Worm (Caenorhabditis elegans) whole organism, early embryonic: ENCODE results near the gene C28A5.6.

Experiments used
- B0310.2 ChIP-seq: sonication (generic microtip); optimal IDR thresholded peaks from 2 replicates; lab custom pipeline; 2016; ENCODE audit warnings: mild to moderate bottlenecking, missing genetic modification characterization, missing compliant biosample characterization
- F13C5.2 ChIP-seq: sonication (generic microtip); optimal IDR thresholded peaks from 2 replicates; lab custom pipeline; 2017; ENCODE audit warnings: mild to moderate bottlenecking, missing genetic modification characterization, inconsistent platforms, missing compliant biosample characterization
- aly-1 ChIP-seq: sonication (generic microtip); optimal IDR thresholded peaks from 2 replicates; lab custom pipeline; 2016; ENCODE audit warnings: missing genetic modification characterization, missing compliant biosample characterization
- ama-1 ChIP-seq: fragments of 150-350 bp; optimal IDR thresholded peaks from 2 replicates; lab custom pipeline; 2014
- ceh-13 ChIP-seq: fragments of 200-800 bp; sonication (Bioruptor generic); optimal IDR thresholded peaks from 2 replicates; lab custom pipeline; 2018; ENCODE audit warnings: mild to moderate bottlenecking, missing genetic modification characterization, missing compliant biosample characterization
- ceh-36 ChIP-seq: sonication (generic microtip); optimal IDR thresholded peaks from 2 replicates; lab custom pipeline; 2016; ENCODE audit warnings: missing genetic modification characterization, inconsistent platforms, missing compliant biosample characterization
- ets-7 ChIP-seq: sonication (generic microtip); optimal IDR thresholded peaks from 2 replicates; lab custom pipeline; 2016; ENCODE audit warnings: missing genotype, missing genetic modification characterization, missing compliant biosample characterization
- flt-1 ChIP-seq: fragments of 200-800 bp; sonication (Bioruptor generic); IDR thresholded peaks from 2 replicates; pipeline ENCODE4 v1.3.6; 2022; ENCODE audit warnings: missing genetic modification characterization, missing compliant biosample characterization
- hmbx-1 ChIP-seq: sonication (generic microtip); optimal IDR thresholded peaks from 2 replicates; lab custom pipeline; 2016; ENCODE audit warnings: mild to moderate bottlenecking, missing genetic modification characterization, missing compliant biosample characterization
- hmg-4 ChIP-seq: fragments of 200-800 bp; sonication (Bioruptor generic); optimal IDR thresholded peaks from 2 replicates; lab custom pipeline; 2018; ENCODE audit warnings: mild to moderate bottlenecking, missing genetic modification characterization, missing compliant biosample characterization
- hnd-1 ChIP-seq: sonication (generic microtip); optimal IDR thresholded peaks from 2 replicates; lab custom pipeline; 2016; ENCODE audit warnings: missing genetic modification characterization, missing compliant biosample characterization
- pes-1 ChIP-seq: fragments of 200-800 bp; sonication (Bioruptor generic); IDR thresholded peaks from 2 replicates; pipeline ENCODE4 v1.3.6; 2022; ENCODE audit warnings: missing genetic modification reagents, missing genetic modification characterization, missing compliant biosample characterization
- scrt-1 ChIP-seq: fragments of 200-800 bp; sonication (Bioruptor generic); IDR thresholded peaks from 2 replicates; pipeline ENCODE4 v1.3.6; 2022; ENCODE audit warnings: missing genetic modification characterization, missing compliant biosample characterization
- sea-1 ChIP-seq: fragments of 200-800 bp; sonication (Bioruptor generic); conservative IDR thresholded peaks from 2 replicates; pipeline ENCODE4 v1.3.6; 2022; ENCODE audit warnings: missing genetic modification characterization, missing compliant biosample characterization
- tbx-11 ChIP-seq: fragments of 200-800 bp; sonication (Bioruptor generic); IDR thresholded peaks from 2 replicates; pipeline ENCODE4 v1.3.6; 2022; ENCODE audit warnings: missing genetic modification characterization, missing compliant biosample characterization
- tbx-37 ChIP-seq: fragments of 200-800 bp; sonication (Bioruptor generic); conservative IDR thresholded peaks from 2 replicates; pipeline ENCODE4 v1.3.6; 2022; ENCODE audit warnings: missing genetic modification reagents, missing genetic modification characterization, missing compliant biosample characterization
- tra-4 ChIP-seq: sonication (generic microtip); optimal IDR thresholded peaks from 2 replicates; lab custom pipeline; 2017; ENCODE audit warnings: missing genetic modification characterization, missing compliant biosample characterization

C28A5.6 gene

ce11 chrIII:4468812-4469211 is 39.5 kb upstream of the C28A5.6 start, which contains the start of gene mstr-2:
Gene mstr-2 (plus strand): TSS chrIII:4469112.
- no peak for TF ChIP-seq ama-1
- no peak for TF ChIP-seq pes-1
- TF ChIP-seq tra-4 (tag; lab: Kevin White, UChicago) = no peak
- TF ChIP-seq F13C5.2 (tag; lab: Kevin White, UChicago) = no peak
- TF ChIP-seq hmg-4 (GFP tag; lab: Kevin White, UChicago) = no peak
- TF ChIP-seq sea-1 (GFP tag; lab: Robert Waterston, UW) = no peak
- no peak for TF ChIP-seq ceh-36 (tag; lab: Kevin White, UChicago)
- TF ChIP-seq hnd-1 (tag; lab: Kevin White, UChicago) = no peak
- TF ChIP-seq tbx-11 (GFP tag; lab: Robert Waterston, UW) = no peak
- TF ChIP-seq scrt-1 (GFP tag; lab: Robert Waterston, UW) = no peak
- TF ChIP-seq hmbx-1 = no peak
- TF ChIP-seq tbx-37 (GFP tag; lab: Robert Waterston, UW) = no peak
- TF ChIP-seq flt-1 = no peak
- TF ChIP-seq ets-7 (tag; lab: Kevin White, UChicago) = no peak
- no peak for TF ChIP-seq B0310.2 (tag; lab: Kevin White, UChicago)
- TF ChIP-seq aly-1 = no peak
- TF ChIP-seq ceh-13 (GFP tag; lab: Kevin White, UChicago) = no peak

ce11 chrIII:4468390-4468789 is 39.1 kb upstream of the C28A5.6 start:
- no peak for TF ChIP-seq tbx-37 (GFP tag; lab: Robert Waterston, UW)
- no peak for TF ChIP-seq hmbx-1
- no peak for TF ChIP-seq aly-1
- TF ChIP-seq hnd-1 (tag; lab: Kevin White, UChicago) = no peak
- TF ChIP-seq pes-1 = no peak

- no peak for TF ChIP-seq hmg-4 (GFP tag; lab: Kevin White, UChicago)
- TF ChIP-seq flt-1 = no peak
- no peak for TF ChIP-seq F13C5.2 (tag; lab: Kevin White, UChicago)
- TF ChIP-seq tbx-37 (GFP tag; lab: Robert Waterston, UW) = no peak
- no peak for TF ChIP-seq ceh-13 (GFP tag; lab: Kevin White, UChicago)
- TF ChIP-seq ama-1 = no peak
- no peak for TF ChIP-seq aly-1
- TF ChIP-seq pes-1 = no peak
These were observed 38.0 kb upstream of the C28A5.6 start, which contains the start of gene ndg-4 for ce11 chrIII:4467277-4467676. Gene ndg-4 (minus strand): TSS chrIII:4467377.

ce11 chrIII:4461337-4461736 is 32.0 kb upstream of the C28A5.6 start:
- TF ChIP-seq scrt-1 (GFP tag; lab: Robert Waterston, UW) (no peak), tra-4 (tag; lab: Kevin White, UChicago) (no peak), aly-1 (no peak), B0310.2 (tag; lab: Kevin White, UChicago) (no peak), F13C5.2 (tag; lab: Kevin White, UChicago) (no peak), hmbx-1 (no peak), tbx-37 (GFP tag; lab: Robert Waterston, UW) (no peak), ceh-13 (GFP tag; lab: Kevin White, UChicago) (no peak), sea-1 (GFP tag; lab: Robert Waterston, UW) (no peak), ceh-36 (tag; lab: Kevin White, UChicago) (no peak), tbx-11 (GFP tag; lab: Robert Waterston, UW) (no peak), ama-1 (no peak), pes-1 (no peak), hnd-1 (tag; lab: Kevin White, UChicago) (no peak), flt-1 (no peak), hmg-4 (GFP tag; lab: Kevin White, UChicago) (no peak), ets-7 (tag; lab: Kevin White, UChicago) (no peak)

- TF ChIP-seq ceh-13 (GFP tag; lab: Kevin White, UChicago) (no peak), F13C5.2 (tag; lab: Kevin White, UChicago) (no peak), tbx-11 (GFP tag; lab: Robert Waterston, UW) (no peak), hnd-1 (tag; lab: Kevin White, UChicago) (no peak), flt-1 (no peak), B0310.2 (tag; lab: Kevin White, UChicago) (no peak), ama-1 (no peak), aly-1 (no peak), hmg-4 (GFP tag; lab: Kevin White, UChicago) (no peak), hmbx-1 (no peak), ets-7 (tag; lab: Kevin White, UChicago) (no peak), ceh-36 (tag; lab: Kevin White, UChicago) (no peak), sea-1 (GFP tag; lab: Robert Waterston, UW) (no peak), pes-1 (no peak), scrt-1 (GFP tag; lab: Robert Waterston, UW) (no peak), tbx-37 (GFP tag; lab: Robert Waterston, UW) (no peak), tra-4 (tag; lab: Kevin White, UChicago) (no peak)
These were observed 30.9 kb upstream of the C28A5.6 start for ce11 chrIII:4460242-4460641.

ce11 chrIII:4456579-4456978 is 27.3 kb upstream of the C28A5.6 start:
- TF ChIP-seq tra-4 (tag; lab: Kevin White, UChicago) = no peak
- no peak for TF ChIP-seq sea-1 (GFP tag; lab: Robert Waterston, UW)
- no peak for TF ChIP-seq ceh-13 (GFP tag; lab: Kevin White, UChicago)

ce11 chrIII:4454919-4455318 is 25.6 kb upstream of the C28A5.6 start:
- TF ChIP-seq ceh-13 (GFP tag; lab: Kevin White, UChicago) (no peak), tbx-11 (GFP tag; lab: Robert Waterston, UW) (no peak), hnd-1 (tag; lab: Kevin White, UChicago) (no peak), pes-1 (no peak), scrt-1 (GFP tag; lab: Robert Waterston, UW) (no peak), tbx-37 (GFP tag; lab: Robert Waterston, UW) (no peak), ets-7 (tag; lab: Kevin White, UChicago) (no peak), aly-1 (peak; percentile 14)

ce11 chrIII:4453768-4454167 is 24.5 kb upstream of the C28A5.6 start:
- TF ChIP-seq scrt-1 (GFP tag; lab: Robert Waterston, UW) (no peak), ets-7 (tag; lab: Kevin White, UChicago) (peak; percentile 30)
